Worm (Caenorhabditis elegans) whole organism, L4/young adult: ENCODE data around the gene ZK546.5.

Experiments used
- W03F9.2 ChIP-seq: fragments of 150-350 bp; optimal IDR thresholded peaks from 2 replicates; lab custom pipeline; 2014; ENCODE audit warnings: missing biosample characterization, missing genetic modification characterization
- dao-5 ChIP-seq: sonication (generic microtip); optimal IDR thresholded peaks from 2 replicates; lab custom pipeline; 2016; ENCODE audit warnings: missing genotype, missing genetic modification characterization, moderate library complexity, missing compliant biosample characterization
- him-1 ChIP-seq: sonication (generic microtip); optimal IDR thresholded peaks from 2 replicates; lab custom pipeline; 2016; ENCODE audit warnings: missing genotype, missing genetic modification reagents, missing genetic modification characterization, missing compliant biosample characterization

The ZK546.5 gene

ce11 chrII:4968863-4969262, 33.2 kb downstream of the ZK546.5 start, which contains the start of gene shc-2:
Gene shc-2, plus strand, starts transcription at chrII:4969163.
- no peak for TF ChIP-seq dao-5 (tag; lab: Kevin White, UChicago)
- no peak for TF ChIP-seq W03F9.2
- TF ChIP-seq him-1 (tag; lab: Kevin White, UChicago): no peak

ce11 chrII:4974448-4974951, 38.9 kb downstream of the ZK546.5 start:
- TF ChIP-seq dao-5 (tag; lab: Kevin White, UChicago): no peak
- no peak for TF ChIP-seq W03F9.2
- no peak for TF ChIP-seq him-1 (tag; lab: Kevin White, UChicago)

ce11 chrII:4975311-4975710, 39.7 kb downstream of the ZK546.5 start:
- TF ChIP-seq W03F9.2 (no peak), dao-5 (tag; lab: Kevin White, UChicago) (no peak), him-1 (tag; lab: Kevin White, UChicago) (no peak)

ce11 chrII:4981682-4982404, 46.2 kb downstream of the ZK546.5 start:
- TF ChIP-seq dao-5 (tag; lab: Kevin White, UChicago) (no peak), W03F9.2 (no peak)

ce11 chrII:4984151-4984550, 48.5 kb downstream of the ZK546.5 start:
- no peak for TF ChIP-seq dao-5 (tag; lab: Kevin White, UChicago)
- no peak for TF ChIP-seq W03F9.2
- TF ChIP-seq him-1 (tag; lab: Kevin White, UChicago): no peak

- TF ChIP-seq him-1 (tag; lab: Kevin White, UChicago) (no peak), W03F9.2 (no peak), dao-5 (tag; lab: Kevin White, UChicago) (no peak)
Measured at ce11 chrII:4985961-4986503, 50.4 kb downstream of the ZK546.5 start.

ce11 chrII:4986664-4987063, 51.0 kb downstream of the ZK546.5 start:
- TF ChIP-seq him-1 (tag; lab: Kevin White, UChicago): no peak
- no peak for TF ChIP-seq W03F9.2
- no peak for TF ChIP-seq dao-5 (tag; lab: Kevin White, UChicago)

- TF ChIP-seq him-1 (tag; lab: Kevin White, UChicago): no peak
- no peak for TF ChIP-seq dao-5 (tag; lab: Kevin White, UChicago)
Measured at ce11 chrII:4987257-4987656, 51.6 kb downstream of the ZK546.5 start.
